Worm (Caenorhabditis elegans): ENCODE results near the gene dop-2.

Gene dop-2

DNA sequence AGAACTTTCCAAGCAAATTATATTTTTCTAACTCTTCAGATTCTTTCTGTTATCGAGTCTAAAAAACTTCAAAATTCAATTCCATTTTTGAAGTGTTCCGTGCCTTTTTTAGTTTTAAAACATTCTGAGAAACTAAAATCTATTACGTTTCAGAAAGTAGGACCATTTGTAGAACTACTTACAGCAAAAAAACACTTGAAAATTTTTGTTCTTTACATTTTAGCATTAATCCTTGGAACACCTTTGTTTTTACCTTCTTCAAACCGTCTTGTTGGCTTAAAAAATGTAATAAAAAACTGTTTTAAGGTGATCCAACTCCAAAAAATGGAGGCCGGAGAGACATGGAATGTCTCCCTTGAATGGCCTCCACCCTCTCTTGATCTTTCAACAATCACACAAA is at the start of gene dop-2:
Gene dop-2, plus strand, starts transcription at position 301 of the 400 bp plus-strand sequence.
- TF ChIP-seq swsn-7 (tag; optimal IDR thresholded peaks at IDR 0.05) (no peak), tbx-2 (tag; optimal IDR thresholded peaks at IDR 0.05) (no peak), elt-2 (tag; optimal IDR thresholded peaks at IDR 0.05) (no peak), blmp-1 (tag; optimal IDR thresholded peaks at IDR 0.05) (no peak), mab-9 (GFP tag; IDR thresholded peaks at IDR 0.05) (no peak), nhr-237 (tag; optimal IDR thresholded peaks at IDR 0.05) (no peak)

DNA sequence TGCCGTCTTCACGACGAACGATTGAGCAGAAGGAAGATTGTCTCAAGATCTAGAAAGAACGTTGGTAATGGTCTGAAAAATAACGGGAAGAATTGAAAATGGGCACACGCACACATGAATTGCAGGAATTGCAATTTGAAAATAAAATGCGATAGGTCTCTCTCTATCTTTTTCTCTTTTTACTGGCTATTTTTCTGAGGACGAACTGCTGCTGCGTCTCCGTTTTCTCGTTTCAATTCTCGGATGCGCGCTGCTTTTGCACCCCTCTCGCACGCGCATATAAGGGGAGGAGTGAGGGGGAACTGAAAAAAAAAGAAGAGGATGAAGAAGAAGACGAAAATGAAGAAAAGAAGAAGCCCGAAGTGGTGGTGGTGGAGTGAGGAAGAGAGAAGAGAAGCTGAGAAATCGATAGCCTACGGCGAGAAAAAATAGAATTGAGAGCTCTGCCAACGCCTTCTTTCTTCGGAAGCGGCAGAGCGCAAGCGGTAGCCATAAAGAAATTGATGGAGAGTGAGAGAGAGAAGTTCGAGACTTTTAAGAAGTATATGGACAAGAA is 46.7 kb upstream of the dop-2 start, which contains the start of gene rgef-1:
Gene rgef-1, minus strand, starts transcription at position 51 of the 556 bp plus-strand sequence.
- TF ChIP-seq isw-1 (GFP tag; IDR thresholded peaks at IDR 0.05) (peak; percentile 62), snu-23 (GFP tag; optimal IDR thresholded peaks at IDR 0.05) (peak; percentile 36), lsy-2 (tag; optimal IDR thresholded peaks at IDR 0.05) (peak; percentile 41 to 60), nhr-71 (tag; optimal IDR thresholded peaks at IDR 0.05) (peak; percentile 71), irx-1 (tag; optimal IDR thresholded peaks at IDR 0.05) (peak; percentile 26), ets-5 (GFP tag; IDR thresholded peaks at IDR 0.05) (no peak), elt-3 (tag; optimal IDR thresholded peaks at IDR 0.05) (no peak), sptf-1 (tag; optimal IDR thresholded peaks at IDR 0.05) (no peak), ceh-8 (GFP tag; optimal IDR thresholded peaks at IDR 0.05) (peak; percentile 17), ama-1 (optimal IDR thresholded peaks at IDR 0.05) (no peak), zip-4 (GFP tag; optimal IDR thresholded peaks at IDR 0.05) (no peak), fkh-10 (GFP tag; optimal IDR thresholded peaks at IDR 0.05) (peak; percentile 96), egl-13 (tag; optimal IDR thresholded peaks at IDR 0.05) (peak; percentile 79), mep-1 (tag; optimal IDR thresholded peaks at IDR 0.05) (no peak), F16B12.6 (tag; optimal IDR thresholded peaks at IDR 0.05) (no peak), hlh-17 (GFP tag; optimal IDR thresholded peaks at IDR 0.05; ENCODE audit: borderline replicate concordance) (no peak), lir-3 (tag; optimal IDR thresholded peaks at IDR 0.05; ENCODE audit: poor library complexity) (no peak), lin-39 (tag; optimal IDR thresholded peaks at IDR 0.05) (no peak), nhr-19 (GFP tag; conservative IDR thresholded peaks at IDR 0.05) (no peak), efl-1 (optimal IDR thresholded peaks at IDR 0.05) (peak; percentile 30 to 34), efl-1 (GFP tag; optimal IDR thresholded peaks at IDR 0.05 in 1 of 2) (peak in 1 of 2 experiments; percentile 3), ztf-11 (tag; optimal IDR thresholded peaks at IDR 0.05) (peak in 1 of 2 experiments; percentile 26), ceh-82 (tag; optimal IDR thresholded peaks at IDR 0.05) (peak; percentile 30 to 82 (median 59)), nhr-11 (tag; optimal IDR thresholded peaks at IDR 0.05) (no peak), nhr-84 (tag; optimal IDR thresholded peaks at IDR 0.05) (no peak), snpc-4 (tag; optimal IDR thresholded peaks at IDR 0.05) (no peak), C34B4.2 (tag; optimal IDR thresholded peaks at IDR 0.05) (no peak), skn-1 (tag; optimal IDR thresholded peaks at IDR 0.05) (peak; percentile 5), lin-15B (tag; optimal IDR thresholded peaks at IDR 0.05) (no peak), tbx-2 (tag; optimal IDR thresholded peaks at IDR 0.05) (peak; percentile 47), dsc-1 (tag; optimal IDR thresholded peaks at IDR 0.05) (peak; percentile 35), nhr-12 (tag; optimal IDR thresholded peaks at IDR 0.05) (no peak), jun-1 (tag; optimal IDR thresholded peaks at IDR 0.05) (no peak), nhr-20 (tag; optimal IDR thresholded peaks at IDR 0.05) (peak; percentile 6), nhr-47 (tag; optimal IDR thresholded peaks at IDR 0.05) (peak; percentile 65), dpl-1 (GFP tag; optimal IDR thresholded peaks at IDR 0.05) (peak in 1 of 3 experiments; percentile 25), C04F5.9 (tag; optimal IDR thresholded peaks at IDR 0.05) (no peak), vab-15 (tag; optimal IDR thresholded peaks at IDR 0.05) (no peak), egl-27 (tag; optimal IDR thresholded peaks at IDR 0.05) (peak in 1 of 2 experiments; percentile 27), unc-98 (GFP tag; IDR thresholded peaks at IDR 0.05) (no peak), ceh-88 (GFP tag; IDR thresholded peaks at IDR 0.05) (no peak), lin-35 (GFP tag; optimal IDR thresholded peaks at IDR 0.05) (peak in 1 of 2 experiments; percentile 51), fos-1 (tag; optimal IDR thresholded peaks at IDR 0.05) (peak; percentile 16), mef-2 (tag; optimal IDR thresholded peaks at IDR 0.05) (peak; percentile 80), ces-1 (GFP tag; optimal IDR thresholded peaks at IDR 0.05) (no peak), lin-13 (GFP tag; optimal IDR thresholded peaks at IDR 0.05) (peak; percentile 18)

All from whole organism, L1 larva.